Worm (Caenorhabditis elegans): ENCODE measurements around the gene ZK1010.2.

Gene ZK1010.2

ce11 chrIII:12960705-12961104 lies 17.0 kb downstream of the ZK1010.2 start:
- TF ChIP-seq tbx-2 (tag; optimal IDR thresholded peaks at IDR 0.05) (no peak), hlh-15 (tag; optimal IDR thresholded peaks at IDR 0.05) (no peak), zip-5 (tag; optimal IDR thresholded peaks at IDR 0.05) (no peak), F13H6.1 (tag; optimal IDR thresholded peaks at IDR 0.05) (no peak), K09A11.1 (tag; optimal IDR thresholded peaks at IDR 0.05; ENCODE audit: insufficient read depth) (no peak), ceh-24 (tag; optimal IDR thresholded peaks at IDR 0.05) (no peak)

ce11 chrIII:12959286-12959685 lies 18.4 kb downstream of the ZK1010.2 start:
- TF ChIP-seq unc-86 (tag; optimal IDR thresholded peaks at IDR 0.05) (no peak), elt-2 (tag; optimal IDR thresholded peaks at IDR 0.05) (peak; percentile 10), gmeb-2 (tag; optimal IDR thresholded peaks at IDR 0.05) (no peak)

ce11 chrIII:12952615-12953014 lies 25.0 kb downstream of the ZK1010.2 start:
- TF ChIP-seq eyg-1 (tag; optimal IDR thresholded peaks at IDR 0.05) (no peak), nhr-11 (tag; optimal IDR thresholded peaks at IDR 0.05) (no peak), rnt-1 (tag; optimal IDR thresholded peaks at IDR 0.05) (no peak), T23F11.4 (GFP tag; optimal IDR thresholded peaks at IDR 0.05) (no peak), syd-9 (tag; optimal IDR thresholded peaks at IDR 0.05) (no peak)

- TF ChIP-seq nhr-11 (tag; optimal IDR thresholded peaks at IDR 0.05) = no peak
- TF ChIP-seq ceh-48 (tag; optimal IDR thresholded peaks at IDR 0.05) = peak; percentile 44
Observed at ce11 chrIII:12951362-12952228, 26.1 kb downstream of the ZK1010.2 start, which contains the start of gene Y39E4A.1. TSS of gene Y39E4A.1 (plus strand) at chrIII:12951412.

- TF ChIP-seq dve-1 (tag; optimal IDR thresholded peaks at IDR 0.05) = peak; percentile 42
- no peak for TF ChIP-seq ceh-34 (tag; optimal IDR thresholded peaks at IDR 0.05)
- no peak for TF ChIP-seq pha-2 (tag; optimal IDR thresholded peaks at IDR 0.05)
- no peak for TF ChIP-seq C08G9.2 (tag; optimal IDR thresholded peaks at IDR 0.05)
Observed at ce11 chrIII:12945072-12945471, 32.6 kb downstream of the ZK1010.2 start.

- no peak for TF ChIP-seq tbx-2 (tag; optimal IDR thresholded peaks at IDR 0.05)
- no peak for TF ChIP-seq K09A11.1 (tag; optimal IDR thresholded peaks at IDR 0.05; ENCODE audit: insufficient read depth)
- peak; percentile 98 for TF ChIP-seq nfya-1 (tag; optimal IDR thresholded peaks at IDR 0.05)
- no peak for TF ChIP-seq sox-2 (GFP tag; IDR thresholded peaks at IDR 0.05)
- no peak for TF ChIP-seq unc-3 (GFP tag; conservative IDR thresholded peaks at IDR 0.05)
- no peak for TF ChIP-seq unc-3 (tag; optimal IDR thresholded peaks at IDR 0.05)
Observed at ce11 chrIII:12944064-12944463, 33.6 kb downstream of the ZK1010.2 start.

ce11 chrIII:12942307-12942706 lies 35.4 kb downstream of the ZK1010.2 start, which contains the start of gene unc-25:
TSS of gene unc-25 (plus strand) at chrIII:12942651.
- TF ChIP-seq sox-2 (GFP tag; IDR thresholded peaks at IDR 0.05) (no peak), ceh-19 (GFP tag; optimal IDR thresholded peaks at IDR 0.05) (no peak), T23F11.4 (GFP tag; optimal IDR thresholded peaks at IDR 0.05) (no peak), ceh-48 (tag; optimal IDR thresholded peaks at IDR 0.05) (no peak), ceh-34 (tag; optimal IDR thresholded peaks at IDR 0.05) (no peak), ceh-45 (GFP tag; IDR thresholded peaks at IDR 0.05) (no peak), hlh-15 (tag; optimal IDR thresholded peaks at IDR 0.05) (no peak)

- TF ChIP-seq nhr-232 (tag; optimal IDR thresholded peaks at IDR 0.05) (no peak), gmeb-2 (tag; optimal IDR thresholded peaks at IDR 0.05) (no peak), ama-1 (optimal IDR thresholded peaks at IDR 0.05) (no peak), ceh-24 (tag; optimal IDR thresholded peaks at IDR 0.05) (no peak), fkh-10 (GFP tag; optimal IDR thresholded peaks at IDR 0.05) (no peak), lim-6 (tag; optimal IDR thresholded peaks at IDR 0.05) (no peak), syd-9 (tag; optimal IDR thresholded peaks at IDR 0.05) (no peak), mec-3 (tag; optimal IDR thresholded peaks at IDR 0.05; ENCODE audit: borderline replicate concordance) (no peak), K02D7.2 (tag; optimal IDR thresholded peaks at IDR 0.05) (no peak), pha-2 (tag; optimal IDR thresholded peaks at IDR 0.05) (no peak), elt-2 (tag; optimal IDR thresholded peaks at IDR 0.05) (no peak), unc-86 (tag; optimal IDR thresholded peaks at IDR 0.05) (no peak), odd-2 (tag; optimal IDR thresholded peaks at IDR 0.05) (no peak), ceh-30 (tag; optimal IDR thresholded peaks at IDR 0.05) (no peak), ahr-1 (tag; optimal IDR thresholded peaks at IDR 0.05) (no peak), pat-9 (tag; optimal IDR thresholded peaks at IDR 0.05) (no peak), pros-1 (tag; optimal IDR thresholded peaks at IDR 0.05) (no peak)
Observed at ce11 chrIII:12934417-12934816, 43.2 kb downstream of the ZK1010.2 start, which contains the start of gene epg-3. TSS of gene epg-3 (plus strand) at chrIII:12934717.

Measured in whole organism, late embryonic.